Worm (Caenorhabditis elegans): Measurements from ENCODE around the gene dpy-28.

dpy-28 gene

ce11 chrIII:10720170-10720569 lies 42.8 kb upstream of the dpy-28 start (continued):
- TF ChIP-seq ceh-18 (tag; optimal IDR thresholded peaks at IDR 0.05) (peak; percentile 68), K02D7.2 (tag; optimal IDR thresholded peaks at IDR 0.05) (no peak), hlh-30 (tag; optimal IDR thresholded peaks at IDR 0.05; ENCODE audit: insufficient read depth) (peak; percentile 82), dmd-4 (tag; optimal IDR thresholded peaks at IDR 0.05; ENCODE audit: borderline replicate concordance) (no peak), Y22D7AL.16 (tag; optimal IDR thresholded peaks at IDR 0.05) (no peak), pat-9 (tag; optimal IDR thresholded peaks at IDR 0.05) (no peak), ceh-6 (GFP tag; optimal IDR thresholded peaks at IDR 0.05) (no peak), K09A11.1 (tag; optimal IDR thresholded peaks at IDR 0.05; ENCODE audit: insufficient read depth) (peak; percentile 29), C38D4.7 (GFP tag; optimal IDR thresholded peaks at IDR 0.05) (no peak), ceh-48 (tag; optimal IDR thresholded peaks at IDR 0.05) (peak; percentile 87), gmeb-2 (tag; optimal IDR thresholded peaks at IDR 0.05) (no peak), pha-4 (tag; optimal IDR thresholded peaks at IDR 0.05) (no peak), ets-4 (tag; optimal IDR thresholded peaks at IDR 0.05) (no peak), pax-1 (tag; optimal IDR thresholded peaks at IDR 0.05) (no peak), che-1 (tag; optimal IDR thresholded peaks at IDR 0.05) (no peak), madf-2 (tag; optimal IDR thresholded peaks at IDR 0.05) (no peak), rnt-1 (tag; optimal IDR thresholded peaks at IDR 0.05) (peak; percentile 70), syd-9 (tag; optimal IDR thresholded peaks at IDR 0.05) (no peak), lin-11 (tag; optimal IDR thresholded peaks at IDR 0.05) (no peak), ahr-1 (tag; optimal IDR thresholded peaks at IDR 0.05) (no peak), ceh-24 (tag; optimal IDR thresholded peaks at IDR 0.05) (no peak), ceh-9 (tag; optimal IDR thresholded peaks at IDR 0.05) (no peak), unc-55 (GFP tag; optimal IDR thresholded peaks at IDR 0.05) (peak; percentile 90)

ce11 chrIII:10721056-10721455 lies 41.9 kb upstream of the dpy-28 start:
- TF ChIP-seq elt-4 (tag; optimal IDR thresholded peaks at IDR 0.05) (no peak), dmd-4 (tag; optimal IDR thresholded peaks at IDR 0.05; ENCODE audit: borderline replicate concordance) (no peak), elt-2 (tag; optimal IDR thresholded peaks at IDR 0.05) (no peak), hlh-13 (GFP tag; optimal IDR thresholded peaks at IDR 0.05) (no peak), ceh-24 (tag; optimal IDR thresholded peaks at IDR 0.05) (no peak), pat-9 (tag; optimal IDR thresholded peaks at IDR 0.05) (no peak), che-1 (tag; optimal IDR thresholded peaks at IDR 0.05) (no peak), fkh-6 (tag; optimal IDR thresholded peaks at IDR 0.05) (no peak), hlh-8 (tag; optimal IDR thresholded peaks at IDR 0.05) (no peak), ceh-19 (GFP tag; optimal IDR thresholded peaks at IDR 0.05) (no peak), mec-3 (tag; optimal IDR thresholded peaks at IDR 0.05; ENCODE audit: borderline replicate concordance) (no peak), hlh-6 (tag; optimal IDR thresholded peaks at IDR 0.05) (no peak)

ce11 chrIII:10730510-10730909 lies 32.4 kb upstream of the dpy-28 start, which contains the start of gene tat-3:
TSS of gene tat-3 (minus strand) at chrIII:10730705.
- TF ChIP-seq ets-4 (tag; optimal IDR thresholded peaks at IDR 0.05) (no peak), Y22D7AL.16 (tag; optimal IDR thresholded peaks at IDR 0.05) (no peak), npax-4 (tag; optimal IDR thresholded peaks at IDR 0.05) (no peak), sox-2 (GFP tag; IDR thresholded peaks at IDR 0.05) (no peak), ceh-2 (tag; optimal IDR thresholded peaks at IDR 0.05) (no peak), pag-3 (tag; optimal IDR thresholded peaks at IDR 0.05; ENCODE audit: borderline replicate concordance) (no peak), unc-3 (GFP tag; conservative IDR thresholded peaks at IDR 0.05) (no peak), unc-3 (tag; optimal IDR thresholded peaks at IDR 0.05) (no peak), lin-11 (tag; optimal IDR thresholded peaks at IDR 0.05) (no peak), fkh-6 (tag; optimal IDR thresholded peaks at IDR 0.05) (no peak), ceh-14 (tag; optimal IDR thresholded peaks at IDR 0.05) (no peak), sox-4 (tag; optimal IDR thresholded peaks at IDR 0.05) (no peak), ceh-24 (tag; optimal IDR thresholded peaks at IDR 0.05) (no peak), mec-3 (tag; optimal IDR thresholded peaks at IDR 0.05; ENCODE audit: borderline replicate concordance) (no peak), ceh-22 (tag; optimal IDR thresholded peaks at IDR 0.05) (no peak)

Data from whole organism, late embryonic.